Worm (Caenorhabditis elegans): ENCODE measurements around the gene F15D4.2.

DNA sequence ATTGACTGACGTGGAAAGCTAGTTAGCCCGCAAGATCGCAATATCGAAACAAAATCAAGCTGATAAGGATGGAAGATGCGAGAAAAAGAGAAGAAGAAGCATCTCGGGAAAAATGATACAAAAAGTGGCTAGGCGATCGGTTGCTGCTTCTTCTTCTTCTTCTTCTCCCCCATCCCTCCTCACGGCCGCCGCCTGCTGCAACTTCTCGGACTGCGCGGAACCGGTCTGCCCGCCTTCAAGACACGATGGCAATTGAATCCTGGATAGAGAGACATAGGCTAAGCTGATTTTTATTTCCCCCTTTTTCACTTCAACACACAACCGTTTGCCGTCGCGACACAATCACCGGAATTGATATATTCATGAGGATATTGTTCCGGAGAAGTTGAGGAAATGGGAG, 41.5 kb upstream of the F15D4.2 start:
- TF ChIP-seq Y53G8AR.9 (GFP tag; conservative IDR thresholded peaks at IDR 0.05) (no peak), madf-8 (GFP tag; conservative IDR thresholded peaks at IDR 0.05) (no peak), tbx-9 (tag; optimal IDR thresholded peaks at IDR 0.05; ENCODE audit: borderline replicate concordance) (no peak), nfya-2 (GFP tag; IDR thresholded peaks at IDR 0.05) (no peak), pha-4 (tag; optimal IDR thresholded peaks at IDR 0.05) (no peak), nhr-80 (tag; optimal IDR thresholded peaks at IDR 0.05) (no peak), T26A5.8 (tag; optimal IDR thresholded peaks at IDR 0.05) (no peak)

Measured in whole organism, young adult.